1 fruit fly cellular context compared by ENCODE assay signal in the genomic region with DNA sequence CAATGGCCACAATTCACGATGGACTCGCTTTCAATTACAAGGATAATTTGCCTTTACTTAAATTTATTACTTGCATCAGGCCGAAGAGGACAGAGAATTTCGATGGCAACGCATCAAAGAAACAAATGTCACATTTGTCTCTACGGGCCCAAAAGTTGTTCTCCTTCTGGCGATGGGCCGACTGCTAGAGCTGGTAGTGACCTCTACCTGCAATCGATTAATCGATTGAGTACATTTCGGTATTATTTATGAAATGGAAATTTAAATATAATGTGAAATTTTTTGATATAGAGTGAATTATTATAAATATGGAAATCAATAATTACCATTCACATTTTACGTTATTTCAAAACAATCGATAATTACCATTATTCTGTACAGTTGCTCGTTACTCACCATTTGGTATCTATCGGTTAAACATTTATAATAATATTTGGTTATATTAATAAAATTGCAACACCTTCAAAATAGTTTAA.
A peak's percentile ranks its signal among the peaks of the same experiment; 100 is the strongest.
TF ChIP-seq lines count a peak whose summit lies in the region.

A gene (minus strand): TSS at position 185 of the 476 bp plus-strand sequence.
A gene (minus strand): TSS at position 185 of the 476 bp plus-strand sequence.

TF ChIP-seq in whole organism, embryonic, 481 proteins besides CTCF, POLR2A, EP300 and RAD21 (continued from another document):
- 0 out of 3 replicates have a peak, but pooled peaks have one; percentile 43 for TF ChIP-seq CG34422 (GFP tag; IDR thresholded peaks at IDR 0.05; lab: Robert Waterston, UW)
- TF ChIP-seq CG11398 (GFP tag; optimal IDR thresholded peaks at IDR 0.05; lab: Kevin White, UChicago) = no peak
- TF ChIP-seq Dip3 (GFP tag; optimal IDR thresholded peaks at IDR 0.05; lab: Kevin White, UChicago) = peak; percentile 12
- peak; percentile 70 for TF ChIP-seq CG2129 (GFP tag; IDR thresholded peaks at IDR 0.05; lab: Robert Waterston, UW; ENCODE audit: partially characterized antibody)
- TF ChIP-seq CHES-1-like (GFP tag; optimal IDR thresholded peaks at IDR 0.05; lab: Kevin White, UChicago) = peak; percentile 13
- TF ChIP-seq zfh2 (GFP tag; optimal IDR thresholded peaks at IDR 0.05; lab: Kevin White, UChicago) = peak; percentile 17
- TF ChIP-seq sens (GFP tag; lab: Kevin White, UChicago) = peak; percentile 67
- peak; percentile 11 for TF ChIP-seq her (GFP tag; optimal IDR thresholded peaks at IDR 0.05; lab: Kevin White, UChicago)
- TF ChIP-seq Nf-YA (GFP tag; IDR thresholded peaks at IDR 0.05; lab: Robert Waterston, UW) = no peak
- no peak for TF ChIP-seq toy (GFP tag; IDR thresholded peaks at IDR 0.05; lab: Robert Waterston, UW)
- TF ChIP-seq CG10267 (tag; optimal IDR thresholded peaks at IDR 0.05; lab: Kevin White, UChicago) = no peak
- TF ChIP-seq lola (GFP tag; optimal IDR thresholded peaks at IDR 0.05; lab: Kevin White, UChicago) = peak in 1 of 3 experiments; percentile 18
- peak; percentile 27 for TF ChIP-seq dm (GFP tag; optimal IDR thresholded peaks at IDR 0.05; lab: Kevin White, UChicago)
- peak; percentile 42 for TF ChIP-seq Sox100B (GFP tag; optimal IDR thresholded peaks at IDR 0.05; lab: Kevin White, UChicago)
- no peak for TF ChIP-seq Ets97D (GFP tag; optimal IDR thresholded peaks at IDR 0.05; lab: Kevin White, UChicago)
- TF ChIP-seq CG14710 (tag; optimal IDR thresholded peaks at IDR 0.05; lab: Kevin White, UChicago) = peak; percentile 58
- peak; percentile 15 for TF ChIP-seq lilli (GFP tag; optimal IDR thresholded peaks at IDR 0.05; lab: Kevin White, UChicago)
- peak; percentile 69 for TF ChIP-seq BEAF-32 (GFP tag; optimal IDR thresholded peaks at IDR 0.05; lab: Kevin White, UChicago)
- TF ChIP-seq dysf (GFP tag; IDR thresholded peaks at IDR 0.05; lab: Robert Waterston, UW) = no peak
- peak; percentile 70 for TF ChIP-seq CG7963 (GFP tag; IDR thresholded peaks at IDR 0.05; lab: Robert Waterston, UW; ENCODE audit: partially characterized antibody)
- no peak for TF ChIP-seq CG8924 (tag; optimal IDR thresholded peaks at IDR 0.05; lab: Kevin White, UChicago)
- 0 out of 2 replicates have a peak, but pooled peaks have one; percentile 11 for TF ChIP-seq HLH3B (GFP tag; IDR thresholded peaks at IDR 0.05; lab: Robert Waterston, UW)
- peak; percentile 68 for TF ChIP-seq HLH4C (GFP tag; IDR thresholded peaks at IDR 0.05; lab: Robert Waterston, UW; ENCODE audit: partially characterized antibody)
- peak; percentile 48; the same call in 1 of the 2 replicates for TF ChIP-seq CG42726 (GFP tag; IDR thresholded peaks at IDR 0.05; lab: Robert Waterston, UW; ENCODE audit: partially characterized antibody)
- TF ChIP-seq Trl (optimal IDR thresholded peaks at IDR 0.05; lab: Kevin White, UChicago) = no peak
- peak; percentile 14 for TF ChIP-seq Trl (GFP tag; optimal IDR thresholded peaks at IDR 0.05; lab: Kevin White, UChicago)
- TF ChIP-seq CG4424 (GFP tag; optimal IDR thresholded peaks at IDR 0.05; lab: Kevin White, UChicago) = no peak
- peak; percentile 13 for TF ChIP-seq gcm (GFP tag; optimal IDR thresholded peaks at IDR 0.05; lab: Kevin White, UChicago)
- peak; percentile 17 for TF ChIP-seq hbn (GFP tag; IDR thresholded peaks at IDR 0.05; lab: Robert Waterston, UW; ENCODE audit: partially characterized antibody)
- no peak for TF ChIP-seq CG11696 (GFP tag; IDR thresholded peaks at IDR 0.05; lab: Robert Waterston, UW)
- TF ChIP-seq CG3847 (GFP tag; IDR thresholded peaks at IDR 0.05; lab: Robert Waterston, UW) = peak; percentile 17; the same call in 1 of the 2 replicates
- no peak for TF ChIP-seq CG17568 (GFP tag; optimal IDR thresholded peaks at IDR 0.05; lab: Kevin White, UChicago)
- peak; percentile 13; the same call in 1 of the 2 replicates for TF ChIP-seq H2.0 (GFP tag; IDR thresholded peaks at IDR 0.05; lab: Robert Waterston, UW)
- TF ChIP-seq sna (GFP tag; IDR thresholded peaks at IDR 0.05; lab: Robert Waterston, UW; ENCODE audit: partially characterized antibody) = peak; percentile 61
- TF ChIP-seq unc-4 (GFP tag; IDR thresholded peaks at IDR 0.05; lab: Robert Waterston, UW; ENCODE audit: partially characterized antibody) = peak; percentile 57; the same call in 1 of the 2 replicates
- TF ChIP-seq CG1603 (tag; optimal IDR thresholded peaks at IDR 0.05; lab: Kevin White, UChicago) = no peak
- no peak for TF ChIP-seq kay (GFP tag; optimal IDR thresholded peaks at IDR 0.05; lab: Kevin White, UChicago)
- peak; percentile 86 for TF ChIP-seq Dll (GFP tag; IDR thresholded peaks at IDR 0.05; lab: Robert Waterston, UW; ENCODE audit: partially characterized antibody)
- TF ChIP-seq CG6813 (GFP tag; optimal IDR thresholded peaks at IDR 0.05; lab: Kevin White, UChicago) = no peak
- no peak for TF ChIP-seq CG1792 (GFP tag; optimal IDR thresholded peaks at IDR 0.05; lab: Kevin White, UChicago)
- 0 out of 2 replicates have a peak, but pooled peaks have one; percentile 31 for TF ChIP-seq stc (GFP tag; IDR thresholded peaks at IDR 0.05; lab: Robert Waterston, UW)
- no peak for TF ChIP-seq CG3281 (GFP tag; optimal IDR thresholded peaks at IDR 0.05; lab: Kevin White, UChicago)
- no peak for TF ChIP-seq run (tag; optimal IDR thresholded peaks at IDR 0.05; lab: Kevin White, UChicago)
- peak; percentile 43 for TF ChIP-seq pzg (GFP tag; optimal IDR thresholded peaks at IDR 0.05; lab: Kevin White, UChicago)
- TF ChIP-seq Dp (GFP tag; optimal IDR thresholded peaks at IDR 0.05; lab: Kevin White, UChicago) = no peak
- TF ChIP-seq CG4282 (GFP tag; optimal IDR thresholded peaks at IDR 0.05; lab: Kevin White, UChicago) = no peak
- no peak for TF ChIP-seq tll (GFP tag; optimal IDR thresholded peaks at IDR 0.05; lab: Kevin White, UChicago)
- 0 out of 2 replicates have a peak, but pooled peaks have one; percentile 10 for TF ChIP-seq danr (GFP tag; IDR thresholded peaks at IDR 0.05; lab: Robert Waterston, UW)
- TF ChIP-seq B-H1 (GFP tag; IDR thresholded peaks at IDR 0.05; lab: Robert Waterston, UW) = no peak; the same call in 2 of the 3 replicates
- no peak for TF ChIP-seq Tbp (GFP tag; optimal IDR thresholded peaks at IDR 0.05; lab: Kevin White, UChicago)
- TF ChIP-seq CG5953 (GFP tag; IDR thresholded peaks at IDR 0.05; lab: Robert Waterston, UW) = no peak
- TF ChIP-seq jumu (GFP tag; optimal IDR thresholded peaks at IDR 0.05; lab: Kevin White, UChicago) = no peak
- TF ChIP-seq bbx (GFP tag; IDR thresholded peaks at IDR 0.05; lab: Robert Waterston, UW; ENCODE audit: partially characterized antibody) = peak; percentile 60
- peak; percentile 71 for TF ChIP-seq MBD-R2 (GFP tag; IDR thresholded peaks at IDR 0.05; lab: Robert Waterston, UW)
- peak; percentile 96 for TF ChIP-seq CG17802 (tag; optimal IDR thresholded peaks at IDR 0.05; lab: Kevin White, UChicago)
- peak; percentile 27 for TF ChIP-seq mam (GFP tag; optimal IDR thresholded peaks at IDR 0.05; lab: Kevin White, UChicago)
- TF ChIP-seq gro (GFP tag; optimal IDR thresholded peaks at IDR 0.05; lab: Kevin White, UChicago) = peak; percentile 30
- TF ChIP-seq Fer1 (GFP tag; optimal IDR thresholded peaks at IDR 0.05; lab: Kevin White, UChicago) = no peak
- no peak for TF ChIP-seq org-1 (GFP tag; optimal IDR thresholded peaks at IDR 0.05; lab: Kevin White, UChicago)
- TF ChIP-seq CG11695 (GFP tag; IDR thresholded peaks at IDR 0.05; lab: Robert Waterston, UW) = peak; percentile 26; the same call in 1 of the 3 replicates
- TF ChIP-seq lov (optimal IDR thresholded peaks at IDR 0.05; lab: Kevin White, UChicago) = no peak
- 0 out of 3 replicates have a peak, but pooled peaks have one; percentile 67 for TF ChIP-seq lov (GFP tag; IDR thresholded peaks at IDR 0.05; lab: Robert Waterston, UW)
- TF ChIP-seq CG2889 (GFP tag; IDR thresholded peaks at IDR 0.05; lab: Robert Waterston, UW) = no peak
- no peak for TF ChIP-seq slp2 (GFP tag; optimal IDR thresholded peaks at IDR 0.05; lab: Kevin White, UChicago)
- no peak for TF ChIP-seq CG1647 (GFP tag; optimal IDR thresholded peaks at IDR 0.05; lab: Kevin White, UChicago)
- no peak for TF ChIP-seq Hr78 (GFP tag; optimal IDR thresholded peaks at IDR 0.05; lab: Kevin White, UChicago)
- TF ChIP-seq TFAM (GFP tag; optimal IDR thresholded peaks at IDR 0.05; lab: Kevin White, UChicago) = no peak
- no peak for TF ChIP-seq rib (GFP tag; IDR thresholded peaks at IDR 0.05; lab: Robert Waterston, UW)
- TF ChIP-seq CG11560 (tag; IDR thresholded peaks at IDR 0.05; lab: Robert Waterston, UW) = 0 out of 3 replicates have a peak, but pooled peaks have one; percentile 30
- TF ChIP-seq vfl (GFP tag; optimal IDR thresholded peaks at IDR 0.05; lab: Kevin White, UChicago) = no peak
- TF ChIP-seq tna (GFP tag; IDR thresholded peaks at IDR 0.05; lab: Robert Waterston, UW; ENCODE audit: partially characterized antibody) = peak; percentile 15; the same call in 1 of the 2 replicates
- no peak for TF ChIP-seq CG18619 (GFP tag; optimal IDR thresholded peaks at IDR 0.05; lab: Kevin White, UChicago)
